Fruit fly (Drosophila melanogaster): ENCODE data around the gene CG44290.

The CG44290 gene

DNA sequence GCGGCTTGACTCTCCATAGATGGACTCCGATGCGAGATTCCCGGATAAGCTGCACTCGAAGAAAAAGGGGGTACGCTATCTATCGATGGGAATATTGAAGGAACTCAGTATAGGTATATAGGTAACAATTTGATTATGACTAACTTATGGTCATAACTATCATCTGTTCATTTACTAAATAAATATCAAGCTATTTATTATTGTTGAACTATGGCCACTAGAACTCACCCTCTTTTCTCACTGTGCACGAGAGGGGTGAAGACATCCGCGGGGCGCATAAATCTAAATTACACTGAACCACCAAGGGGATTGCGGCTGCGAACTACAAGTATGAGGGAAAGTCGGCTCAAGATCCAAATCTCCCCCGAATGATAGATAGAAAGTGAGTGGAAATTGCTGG is at the start of gene CG44290:
TSS of gene CG44290 (minus strand) at position 317 of the 400 bp plus-strand sequence.
- TF ChIP-seq usp (GFP tag; optimal IDR thresholded peaks at IDR 0.05) (no peak), pan (optimal IDR thresholded peaks at IDR 0.05) (no peak), Dll (optimal IDR thresholded peaks at IDR 0.05) (no peak), CG8478 (optimal IDR thresholded peaks at IDR 0.05) (no peak), psq (optimal IDR thresholded peaks at IDR 0.05) (no peak), EcR (GFP tag; optimal IDR thresholded peaks at IDR 0.05) (no peak)

DNA sequence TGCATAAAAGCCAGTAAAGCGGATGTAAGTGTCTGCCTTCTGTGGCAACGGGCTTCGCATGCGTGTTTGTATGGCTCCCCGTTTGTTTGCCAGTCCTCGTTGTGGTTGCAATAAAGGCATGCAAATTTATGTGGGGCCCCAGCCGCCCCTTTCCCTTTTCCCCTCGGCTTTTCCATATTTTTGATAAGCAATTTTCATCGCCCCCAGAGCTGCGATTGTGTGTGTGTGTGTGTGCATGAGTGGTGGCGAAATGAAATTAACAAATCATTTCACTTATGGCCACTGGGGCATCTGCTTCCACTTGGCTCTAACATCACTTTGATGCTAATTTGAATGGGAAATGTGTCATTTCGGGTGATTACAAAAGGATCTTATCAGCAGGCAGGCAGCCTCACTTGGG is 46.9 kb upstream of the CG44290 start, which contains the start of gene Gr98a:
TSS of gene Gr98a (plus strand) at position 301 of the 400 bp plus-strand sequence.
- no peak for TF ChIP-seq CG8478 (optimal IDR thresholded peaks at IDR 0.05)
- no peak for TF ChIP-seq Dll (optimal IDR thresholded peaks at IDR 0.05)

DNA sequence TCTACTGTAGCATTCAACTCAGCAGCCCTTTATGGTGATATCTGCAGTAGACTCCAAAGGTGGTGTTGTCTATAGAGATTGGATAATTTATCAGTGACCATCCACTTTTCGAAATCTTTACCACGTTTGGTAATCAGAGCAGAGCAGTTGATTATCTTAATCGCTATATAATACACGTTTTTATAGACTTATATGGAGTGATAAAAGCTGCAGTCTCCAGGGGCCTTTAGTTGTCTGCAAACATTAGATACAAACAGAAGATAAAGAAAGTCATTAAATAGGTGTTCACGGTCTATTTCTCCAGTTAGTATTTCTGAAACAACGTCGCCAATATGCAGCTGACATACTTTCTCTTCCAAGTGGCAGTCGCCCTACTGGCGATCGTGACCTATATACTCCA is 37.6 kb upstream of the CG44290 start, which contains the start of gene Cyp6a18:
TSS of gene Cyp6a18 (plus strand) at position 301 of the 400 bp plus-strand sequence.
- TF ChIP-seq psq (optimal IDR thresholded peaks at IDR 0.05), result no peak
- TF ChIP-seq CG8478 (optimal IDR thresholded peaks at IDR 0.05), result no peak

DNA sequence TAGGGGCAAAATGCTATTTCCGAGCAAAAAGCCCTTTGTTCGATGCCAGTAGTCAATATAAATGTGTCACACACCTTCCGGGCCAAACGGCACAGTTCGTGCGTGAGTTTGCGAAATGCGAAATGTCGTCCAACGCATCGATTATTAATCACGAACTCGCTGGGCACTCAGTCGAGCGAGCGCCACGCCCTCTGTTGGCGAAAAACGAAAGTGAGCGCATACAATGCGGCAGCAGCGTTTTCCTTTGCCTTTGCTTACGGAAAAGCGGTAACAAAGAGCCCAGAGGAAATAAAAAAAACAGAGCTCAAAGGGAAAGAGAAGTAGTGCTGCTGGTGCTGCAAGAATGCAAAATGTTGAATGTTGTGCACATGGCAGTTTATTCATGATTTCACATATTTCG is 36.8 kb upstream of the CG44290 start:
- TF ChIP-seq EcR (GFP tag; optimal IDR thresholded peaks at IDR 0.05) (no peak), CG8478 (optimal IDR thresholded peaks at IDR 0.05) (no peak), pan (optimal IDR thresholded peaks at IDR 0.05) (no peak), Dll (optimal IDR thresholded peaks at IDR 0.05) (no peak), psq (optimal IDR thresholded peaks at IDR 0.05) (no peak), usp (GFP tag; optimal IDR thresholded peaks at IDR 0.05) (no peak)

DNA sequence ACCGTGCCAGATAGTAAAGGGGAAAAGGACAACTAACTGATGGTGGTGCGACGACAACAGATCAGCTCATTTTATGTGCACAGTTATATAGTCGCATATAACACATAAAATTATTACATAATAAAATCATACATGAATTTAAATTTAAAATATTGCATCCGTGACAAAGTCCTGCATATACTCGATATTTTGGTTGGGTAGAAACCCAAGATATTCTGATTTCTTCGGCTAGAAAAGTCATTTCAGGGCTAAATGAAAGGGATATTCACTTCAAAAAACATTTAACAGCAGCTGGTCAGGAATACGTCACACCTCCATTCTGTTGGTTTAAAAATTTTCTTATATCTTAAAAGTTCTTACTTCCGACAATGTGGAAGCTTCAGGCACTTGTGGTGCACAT is 23.1 kb upstream of the CG44290 start, which contains the start of gene CG13978:
TSS of gene CG13978 (plus strand) at position 301 of the 400 bp plus-strand sequence.
- TF ChIP-seq CG8478 (optimal IDR thresholded peaks at IDR 0.05) (no peak), psq (optimal IDR thresholded peaks at IDR 0.05) (no peak), EcR (GFP tag; optimal IDR thresholded peaks at IDR 0.05) (no peak), Dll (optimal IDR thresholded peaks at IDR 0.05) (no peak), usp (GFP tag; optimal IDR thresholded peaks at IDR 0.05) (no peak), pan (optimal IDR thresholded peaks at IDR 0.05) (no peak)

DNA sequence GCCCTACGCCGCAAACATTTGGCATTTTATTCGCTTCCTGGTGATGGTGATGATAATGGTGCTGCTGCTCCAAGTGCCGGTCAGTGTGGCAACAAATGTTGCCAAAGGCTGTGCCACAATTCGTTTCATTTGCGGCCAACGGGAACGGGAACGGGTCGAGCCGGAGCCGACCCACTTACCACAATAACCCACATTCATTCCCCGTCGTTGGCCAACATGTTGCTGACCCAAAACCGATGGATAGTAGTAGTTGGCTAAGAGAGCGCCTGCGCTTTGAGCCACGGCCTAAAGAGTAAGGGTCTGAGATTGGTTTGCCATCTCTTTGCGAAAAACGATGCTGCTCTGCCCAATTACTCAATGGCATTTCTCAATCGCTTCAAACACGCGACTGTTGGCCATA is 22.2 kb upstream of the CG44290 start:
- TF ChIP-seq Dll (optimal IDR thresholded peaks at IDR 0.05), result no peak
- no peak for TF ChIP-seq EcR (GFP tag; optimal IDR thresholded peaks at IDR 0.05)
- no peak for TF ChIP-seq pan (optimal IDR thresholded peaks at IDR 0.05)
- TF ChIP-seq psq (optimal IDR thresholded peaks at IDR 0.05), result no peak
- TF ChIP-seq usp (GFP tag; optimal IDR thresholded peaks at IDR 0.05), result no peak

DNA sequence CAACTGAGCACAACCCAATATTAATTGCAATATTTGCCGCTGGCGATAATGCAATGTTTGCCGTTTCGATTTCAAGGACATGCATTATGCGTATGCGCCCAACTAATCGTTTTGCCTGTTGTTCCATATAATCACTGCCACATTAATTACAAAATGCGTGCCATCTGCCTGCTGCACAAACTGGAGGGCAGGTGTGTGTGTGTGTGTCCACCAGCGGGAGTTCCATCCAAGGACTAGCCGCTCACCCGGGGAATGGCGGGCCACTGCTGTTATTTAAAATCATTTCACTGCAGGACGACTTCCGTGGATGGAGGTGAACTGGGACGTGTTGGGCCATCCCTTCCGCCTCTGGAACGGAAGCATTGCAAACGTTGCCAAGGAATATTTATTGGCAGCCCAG is 4.6 kb upstream of the CG44290 start:
- no peak for TF ChIP-seq pan (optimal IDR thresholded peaks at IDR 0.05)
- TF ChIP-seq usp (GFP tag; optimal IDR thresholded peaks at IDR 0.05), result no peak
- TF ChIP-seq CG8478 (optimal IDR thresholded peaks at IDR 0.05), result no peak
- TF ChIP-seq Dll (optimal IDR thresholded peaks at IDR 0.05), result no peak
- no peak for TF ChIP-seq EcR (GFP tag; optimal IDR thresholded peaks at IDR 0.05)

DNA sequence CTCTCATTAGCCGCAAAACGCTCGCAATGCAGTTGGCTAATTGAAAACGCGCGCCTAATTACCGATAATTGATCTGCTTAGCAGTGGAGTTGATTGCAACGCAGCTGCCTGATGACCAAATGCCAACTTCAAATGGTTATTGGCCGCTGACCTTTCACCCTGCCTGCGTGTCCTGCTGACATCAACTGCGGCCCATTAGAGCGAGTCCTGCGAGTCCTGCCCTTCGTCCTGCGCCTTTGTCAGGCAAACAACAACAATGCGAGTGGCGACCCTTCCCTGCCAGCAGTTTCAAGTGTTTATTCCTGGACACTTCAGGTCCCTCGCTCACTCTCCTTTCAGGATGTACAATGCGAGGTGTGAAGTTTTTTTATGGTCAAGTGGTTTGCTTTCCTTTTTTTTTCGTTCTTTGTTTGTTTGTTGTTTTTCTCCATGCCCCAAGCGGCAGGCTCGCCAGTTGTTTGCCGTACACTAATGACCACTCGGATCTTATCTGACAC is 1.8 kb upstream of the CG44290 start:
- TF ChIP-seq pan (optimal IDR thresholded peaks at IDR 0.05) (no peak), psq (optimal IDR thresholded peaks at IDR 0.05) (no peak), usp (GFP tag; optimal IDR thresholded peaks at IDR 0.05) (no peak), EcR (GFP tag; optimal IDR thresholded peaks at IDR 0.05) (no peak), Dll (optimal IDR thresholded peaks at IDR 0.05) (no peak), CG8478 (optimal IDR thresholded peaks at IDR 0.05) (no peak)

DNA sequence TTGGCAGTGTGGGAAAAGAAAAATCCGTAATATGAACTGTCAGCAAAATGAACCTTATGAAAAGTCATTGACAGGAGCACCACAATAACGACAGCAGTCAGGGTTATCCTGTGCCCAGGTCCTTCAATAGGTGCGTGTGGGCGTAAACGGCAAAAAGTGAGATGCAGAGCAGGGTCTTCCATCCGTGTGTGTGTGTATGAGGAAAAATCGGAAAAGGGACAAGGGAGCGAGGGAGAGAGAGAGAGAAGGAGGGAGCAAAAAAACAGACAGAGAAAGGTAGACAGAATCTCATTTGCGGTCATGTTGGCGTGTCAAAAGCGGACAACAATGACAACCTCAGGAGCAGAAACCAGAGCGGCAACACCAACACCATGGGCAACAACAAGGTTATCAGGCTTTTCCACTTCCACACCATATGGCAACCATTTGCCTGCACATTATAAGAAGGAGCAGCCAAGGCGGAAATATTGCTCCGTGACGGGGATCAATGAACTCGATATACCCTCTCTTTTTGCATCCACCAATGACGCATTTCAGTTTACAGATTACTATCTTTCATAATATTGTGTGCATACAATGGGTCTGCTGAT is 570 bp upstream of the CG44290 start:
- TF ChIP-seq CG8478 (optimal IDR thresholded peaks at IDR 0.05) (no peak), EcR (GFP tag; optimal IDR thresholded peaks at IDR 0.05) (no peak), pan (optimal IDR thresholded peaks at IDR 0.05) (no peak), Dll (optimal IDR thresholded peaks at IDR 0.05) (no peak), psq (optimal IDR thresholded peaks at IDR 0.05) (no peak), usp (GFP tag; optimal IDR thresholded peaks at IDR 0.05) (no peak)

DNA sequence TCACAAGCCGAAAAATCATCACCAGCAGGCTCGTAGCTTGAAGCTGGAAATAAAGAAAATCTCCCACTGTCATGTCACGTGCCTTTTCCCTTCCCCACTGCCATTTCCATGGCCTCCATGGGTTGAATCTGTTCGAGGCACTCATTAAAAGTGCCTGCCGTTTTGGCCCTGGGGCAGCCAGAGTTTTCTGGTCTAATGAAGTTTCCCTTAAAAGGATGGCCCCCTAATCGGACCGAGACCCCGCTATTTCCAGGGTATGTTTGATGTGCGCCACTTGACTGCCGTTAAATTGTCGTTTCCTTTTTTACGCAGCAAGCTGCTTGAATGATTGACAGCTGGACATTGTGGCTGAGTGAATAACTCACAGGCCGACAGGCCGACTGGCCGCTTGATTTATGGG is 732 bp downstream of the CG44290 start, which contains the start of gene CG43447:
TSS of gene CG43447 (plus strand) at position 301 of the 400 bp plus-strand sequence.
- no peak for TF ChIP-seq Dll (optimal IDR thresholded peaks at IDR 0.05)
- TF ChIP-seq EcR (GFP tag; optimal IDR thresholded peaks at IDR 0.05), result no peak
- no peak for TF ChIP-seq CG8478 (optimal IDR thresholded peaks at IDR 0.05)
- no peak for TF ChIP-seq pan (optimal IDR thresholded peaks at IDR 0.05)
- no peak for TF ChIP-seq psq (optimal IDR thresholded peaks at IDR 0.05)

DNA sequence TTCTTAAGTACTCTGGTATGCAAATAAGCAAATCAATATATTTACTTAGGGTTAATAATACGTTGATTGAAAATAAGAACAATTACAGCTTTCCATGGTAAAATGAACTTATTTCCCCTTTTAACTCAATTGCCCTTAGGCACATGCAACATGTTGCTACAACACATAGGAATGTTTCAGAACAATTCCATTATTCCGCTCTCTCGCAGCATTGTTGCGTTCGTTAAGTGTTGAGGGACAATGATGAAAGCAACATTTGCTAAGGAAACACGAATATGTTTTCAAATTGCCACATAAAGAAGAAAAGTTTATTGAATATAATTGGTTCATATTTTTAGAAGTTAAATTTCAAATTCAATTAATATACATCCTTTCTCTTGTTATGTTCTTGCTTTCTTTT is 2.4 kb downstream of the CG44290 start:
- no peak for TF ChIP-seq psq (optimal IDR thresholded peaks at IDR 0.05)
- TF ChIP-seq pan (optimal IDR thresholded peaks at IDR 0.05), result no peak
- TF ChIP-seq EcR (GFP tag; optimal IDR thresholded peaks at IDR 0.05), result no peak
- TF ChIP-seq Dll (optimal IDR thresholded peaks at IDR 0.05), result no peak
- no peak for TF ChIP-seq usp (GFP tag; optimal IDR thresholded peaks at IDR 0.05)
- no peak for TF ChIP-seq CG8478 (optimal IDR thresholded peaks at IDR 0.05)

DNA sequence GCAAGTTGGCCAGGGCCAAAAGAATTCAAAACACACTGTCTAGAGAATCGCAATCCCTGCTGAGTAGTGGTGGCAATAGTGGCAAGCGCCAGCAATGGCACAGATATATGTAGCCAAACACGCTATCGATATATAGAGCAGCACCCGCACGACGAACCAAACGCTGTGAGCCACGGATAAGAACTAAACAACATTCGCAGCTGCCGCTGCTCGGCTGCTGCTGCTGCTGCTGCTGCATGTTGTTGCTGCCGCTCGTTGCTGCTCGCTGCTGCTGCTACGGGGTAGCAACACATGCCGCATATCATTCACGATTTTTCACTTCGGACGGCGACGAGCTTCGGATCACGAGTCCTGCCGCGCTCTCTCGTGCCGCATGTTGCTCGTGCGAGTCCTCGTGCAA is 3.4 kb downstream of the CG44290 start, which contains the start of gene side:
TSS of gene side (minus strand) at position 175 of the 400 bp plus-strand sequence.
- TF ChIP-seq CG8478 (optimal IDR thresholded peaks at IDR 0.05), result no peak
- TF ChIP-seq Dll (optimal IDR thresholded peaks at IDR 0.05), result no peak
- TF ChIP-seq EcR (GFP tag; optimal IDR thresholded peaks at IDR 0.05), result no peak
- no peak for TF ChIP-seq pan (optimal IDR thresholded peaks at IDR 0.05)
- no peak for TF ChIP-seq psq (optimal IDR thresholded peaks at IDR 0.05)
- TF ChIP-seq usp (GFP tag; optimal IDR thresholded peaks at IDR 0.05), result no peak

DNA sequence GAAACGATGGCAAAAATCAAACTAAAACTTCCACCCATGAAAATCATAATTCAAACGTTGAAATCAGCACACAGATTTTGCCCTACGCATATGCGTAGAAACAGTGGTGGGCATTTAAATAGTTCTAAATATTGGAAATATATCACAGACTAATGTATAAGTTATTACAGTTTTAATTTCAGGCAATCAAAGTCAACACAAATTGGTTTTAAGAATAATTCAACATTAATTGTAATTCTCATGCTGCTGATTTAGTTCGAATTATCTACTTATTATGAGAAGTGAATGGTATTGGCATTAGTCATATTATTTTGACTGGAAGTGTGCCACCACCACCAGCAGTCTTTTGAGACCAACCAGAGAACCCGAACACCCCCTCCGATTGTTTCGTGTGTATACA is 14.0 kb downstream of the CG44290 start:
- TF ChIP-seq Dll (optimal IDR thresholded peaks at IDR 0.05) (no peak), EcR (GFP tag; optimal IDR thresholded peaks at IDR 0.05) (no peak), CG8478 (optimal IDR thresholded peaks at IDR 0.05) (no peak)
